Worm (Caenorhabditis elegans) whole organism, midembryonic: ENCODE data around the gene srh-293.
"Not testable (repeated sequence)": the region's sequence is repeated elsewhere in the genome, so short reads cannot be mapped to it uniquely, and the experiment has no call there.

ENCODE experiments used
- T22C8.4 ChIP-seq: fragments of 200-800 bp; sonication (Bioruptor generic); IDR thresholded peaks from 2 replicates; pipeline ENCODE4 v1.3.6; 2022; ENCODE audit warnings: missing genetic modification characterization, missing compliant biosample characterization
- cog-1 ChIP-seq: sonication (generic microtip); optimal IDR thresholded peaks from 2 replicates; lab custom pipeline; 2016; ENCODE audit warnings: missing genetic modification characterization, missing compliant biosample characterization
- flt-1 ChIP-seq: fragments of 200-800 bp; sonication (Bioruptor generic); IDR thresholded peaks from 2 replicates; pipeline ENCODE4 v1.3.6; 2022; ENCODE audit warnings: missing genetic modification characterization, missing compliant biosample characterization
- klf-2 ChIP-seq: fragments of 200-800 bp; sonication (Bioruptor generic); conservative IDR thresholded peaks from 2 replicates; pipeline ENCODE4 v1.3.6; 2022; ENCODE audit warnings: missing genetic modification reagents, missing genetic modification characterization, missing compliant biosample characterization
- med-1 ChIP-seq: sonication (generic microtip); optimal IDR thresholded peaks from 2 replicates; lab custom pipeline; 2017; ENCODE audit warnings: missing genetic modification characterization, mild to moderate bottlenecking, missing compliant biosample characterization, antibody characterized with exemption, missing genetic modification reagents; ENCODE audit not compliant: insufficient read depth
- ref-1 ChIP-seq: fragments of 200-800 bp; sonication (Bioruptor generic); conservative IDR thresholded peaks from 2 replicates; pipeline ENCODE4 v1.3.6; 2022; ENCODE audit warnings: missing genetic modification reagents, missing genetic modification characterization, missing compliant biosample characterization
- tab-1 ChIP-seq: fragments of 200-800 bp; sonication (Bioruptor generic); IDR thresholded peaks from 2 replicates; pipeline ENCODE4 v1.3.6; 2022; ENCODE audit warnings: missing genetic modification characterization, missing compliant biosample characterization
- ztf-23 ChIP-seq: fragments of 200-800 bp; sonication (Bioruptor generic); IDR thresholded peaks from 2 replicates; pipeline ENCODE4 v1.3.6; 2022; ENCODE audit warnings: missing genetic modification reagents, missing genetic modification characterization, missing compliant biosample characterization
- ztf-29 ChIP-seq: fragments of 200-800 bp; sonication (Bioruptor generic); IDR thresholded peaks from 2 replicates; pipeline ENCODE4 v1.3.6; 2022; ENCODE audit warnings: missing genetic modification reagents, missing genetic modification characterization, missing compliant biosample characterization

The srh-293 gene

ce11 chrV:15892696-15893095 lies 26.8 kb downstream of the srh-293 start, which contains the start of gene T06C12.11:
Gene T06C12.11, plus strand, starts transcription at chrV:15892996.
- TF ChIP-seq klf-2 (GFP tag; lab: Robert Waterston, UW) (no peak), flt-1 (GFP tag; lab: Robert Waterston, UW) (no peak), med-1 (GFP tag; lab: Kevin White, UChicago) (no peak)

ce11 chrV:15896671-15897070 lies 30.7 kb downstream of the srh-293 start, which contains the start of gene nhr-213:
Gene nhr-213, minus strand, starts transcription at chrV:15896771.
- no peak for TF ChIP-seq ztf-23 (GFP tag; lab: Robert Waterston, UW)

DNA sequence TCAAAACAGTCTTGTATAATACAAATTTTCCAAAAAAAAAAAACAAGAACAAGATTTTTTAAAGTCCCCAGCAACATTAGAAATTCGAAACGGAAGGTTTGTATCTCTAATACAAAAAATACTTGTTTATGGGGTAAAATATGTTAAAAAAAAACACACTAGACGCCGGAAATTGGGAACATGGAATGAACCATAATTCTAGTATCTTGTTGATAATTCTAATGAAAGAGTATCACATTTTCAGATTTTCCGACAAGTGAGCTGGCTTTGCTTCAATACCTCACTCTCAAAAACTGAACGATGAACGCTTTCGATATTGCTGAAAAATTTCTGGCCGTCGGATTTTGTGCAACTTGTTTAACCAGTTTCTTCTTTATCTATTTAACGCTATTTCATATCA lies 31.8 kb downstream of the srh-293 start, which contains the start of gene str-60:
str-60 (plus strand) TSS at position 301 of the 400 bp plus-strand sequence.
- TF ChIP-seq ref-1 (GFP tag; lab: Robert Waterston, UW) (no peak), T22C8.4 (GFP tag; lab: Robert Waterston, UW) (no peak), ztf-29 (GFP tag; lab: Robert Waterston, UW) (no peak), ztf-23 (GFP tag; lab: Robert Waterston, UW) (no peak), cog-1 (tag; lab: Kevin White, UChicago) (no peak), klf-2 (GFP tag; lab: Robert Waterston, UW) (no peak), flt-1 (GFP tag; lab: Robert Waterston, UW) (no peak), tab-1 (GFP tag; lab: Robert Waterston, UW) (no peak), med-1 (GFP tag; lab: Kevin White, UChicago) (no peak)

ce11 chrV:15899696-15900095 lies 33.8 kb downstream of the srh-293 start, which contains the start of gene T06C12.14:
Gene T06C12.14, plus strand, starts transcription at chrV:15899996.
- no peak for TF ChIP-seq ztf-29 (GFP tag; lab: Robert Waterston, UW)
- TF ChIP-seq ref-1 (GFP tag; lab: Robert Waterston, UW), result no peak
- no peak for TF ChIP-seq cog-1 (tag; lab: Kevin White, UChicago)
- no peak for TF ChIP-seq flt-1 (GFP tag; lab: Robert Waterston, UW)
- no peak for TF ChIP-seq tab-1 (GFP tag; lab: Robert Waterston, UW)
- no peak for TF ChIP-seq klf-2 (GFP tag; lab: Robert Waterston, UW)
- no peak for TF ChIP-seq T22C8.4 (GFP tag; lab: Robert Waterston, UW)
- no peak for TF ChIP-seq ztf-23 (GFP tag; lab: Robert Waterston, UW)
- TF ChIP-seq med-1 (GFP tag; lab: Kevin White, UChicago), result no peak

DNA sequence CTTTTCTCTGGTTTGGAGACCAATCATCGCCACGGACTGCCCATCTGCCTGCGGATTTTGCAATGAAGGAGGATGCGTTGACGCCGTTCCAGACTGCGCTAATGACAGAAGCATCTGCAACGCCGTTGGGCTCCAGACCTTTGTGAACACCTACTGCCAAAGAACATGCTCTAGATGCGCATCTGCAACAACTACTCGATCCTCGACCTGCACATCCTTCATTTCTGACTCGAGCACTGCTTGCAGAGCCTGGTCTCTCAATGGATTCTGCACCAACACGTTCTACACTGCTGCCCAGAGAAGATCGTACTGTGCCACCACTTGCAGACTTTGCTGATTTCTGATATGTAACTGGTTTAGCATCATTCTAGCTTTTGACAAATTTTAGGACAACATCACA lies 34.6 kb downstream of the srh-293 start:
- TF ChIP-seq ref-1 (GFP tag; lab: Robert Waterston, UW) (no peak), ztf-23 (GFP tag; lab: Robert Waterston, UW) (no peak), tab-1 (GFP tag; lab: Robert Waterston, UW) (no peak), klf-2 (GFP tag; lab: Robert Waterston, UW) (no peak), cog-1 (tag; lab: Kevin White, UChicago) (no peak), T22C8.4 (GFP tag; lab: Robert Waterston, UW) (no peak), ztf-29 (GFP tag; lab: Robert Waterston, UW) (no peak), med-1 (GFP tag; lab: Kevin White, UChicago) (no peak), flt-1 (GFP tag; lab: Robert Waterston, UW) (no peak)

- not testable (repeated sequence) for TF ChIP-seq tab-1, flt-1, ztf-29 (GFP tag; lab: Robert Waterston, UW)
Measured at ce11 chrV:15905530-15905929, 39.6 kb downstream of the srh-293 start, which contains the start of the genes F35E8.1 and F35E8.2. Gene F35E8.1, minus strand, starts transcription at chrV:15905630. Gene F35E8.2, plus strand, starts transcription at chrV:15905661.

ce11 chrV:15911848-15912247 lies 45.9 kb downstream of the srh-293 start, which contains the start of gene F35E8.6:
Gene F35E8.6, plus strand, starts transcription at chrV:15912148.
- no peak for TF ChIP-seq ztf-29 (GFP tag; lab: Robert Waterston, UW)
- no peak for TF ChIP-seq flt-1 (GFP tag; lab: Robert Waterston, UW)
- no peak for TF ChIP-seq med-1 (GFP tag; lab: Kevin White, UChicago)
- no peak for TF ChIP-seq cog-1 (tag; lab: Kevin White, UChicago)
- TF ChIP-seq ztf-23 (GFP tag; lab: Robert Waterston, UW), result no peak
- TF ChIP-seq ref-1 (GFP tag; lab: Robert Waterston, UW), result no peak
- TF ChIP-seq klf-2 (GFP tag; lab: Robert Waterston, UW), result no peak
- TF ChIP-seq T22C8.4 (GFP tag; lab: Robert Waterston, UW), result no peak
- no peak for TF ChIP-seq tab-1 (GFP tag; lab: Robert Waterston, UW)

DNA sequence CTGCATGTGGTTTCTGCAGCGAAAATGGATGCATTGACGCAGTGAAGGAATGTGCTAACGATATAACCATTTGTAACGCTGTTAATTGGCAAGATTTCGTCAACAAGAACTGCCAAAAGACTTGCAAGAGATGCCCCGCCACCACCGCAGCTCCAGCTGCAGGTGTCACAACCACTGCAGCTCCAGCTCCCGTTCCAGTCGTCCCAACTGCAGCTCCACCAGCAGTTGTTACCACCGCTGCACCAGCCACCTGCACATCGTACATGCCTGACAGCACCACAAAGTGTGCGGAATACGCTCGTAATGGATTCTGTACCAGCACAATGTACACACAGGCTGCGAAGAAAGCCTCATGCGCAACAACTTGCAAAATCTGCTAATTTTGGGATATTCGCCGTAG lies 46.7 kb downstream of the srh-293 start:
- TF ChIP-seq cog-1 (tag; lab: Kevin White, UChicago), result no peak
- no peak for TF ChIP-seq flt-1 (GFP tag; lab: Robert Waterston, UW)
- no peak for TF ChIP-seq tab-1 (GFP tag; lab: Robert Waterston, UW)
- no peak for TF ChIP-seq ztf-29 (GFP tag; lab: Robert Waterston, UW)
- TF ChIP-seq ztf-23 (GFP tag; lab: Robert Waterston, UW), result no peak
- TF ChIP-seq klf-2 (GFP tag; lab: Robert Waterston, UW), result no peak
- TF ChIP-seq ref-1 (GFP tag; lab: Robert Waterston, UW), result no peak
- TF ChIP-seq med-1 (GFP tag; lab: Kevin White, UChicago), result no peak
- no peak for TF ChIP-seq T22C8.4 (GFP tag; lab: Robert Waterston, UW)

- no peak for TF ChIP-seq klf-2 (GFP tag; lab: Robert Waterston, UW)
- TF ChIP-seq ref-1 (GFP tag; lab: Robert Waterston, UW), result no peak
- no peak for TF ChIP-seq flt-1 (GFP tag; lab: Robert Waterston, UW)
- TF ChIP-seq T22C8.4 (GFP tag; lab: Robert Waterston, UW), result no peak
- TF ChIP-seq ztf-29 (GFP tag; lab: Robert Waterston, UW), result no peak
- TF ChIP-seq ztf-23 (GFP tag; lab: Robert Waterston, UW), result no peak
- TF ChIP-seq cog-1 (tag; lab: Kevin White, UChicago), result no peak
- no peak for TF ChIP-seq tab-1 (GFP tag; lab: Robert Waterston, UW)
Measured at ce11 chrV:15913714-15914113, 47.8 kb downstream of the srh-293 start, which contains the start of gene F35E8.7. Gene F35E8.7, plus strand, starts transcription at chrV:15914014.
